Worm (Caenorhabditis elegans) whole organism, late embryonic: ENCODE data around the gene T24H10.1.

Experiments
- C38D4.7 ChIP-seq: fragments of 200-800 bp; sonication (Bioruptor generic); optimal IDR thresholded peaks from 2 replicates; lab custom pipeline; 2018; ENCODE audit warnings: mild to moderate bottlenecking, missing genetic modification characterization, moderate library complexity, missing compliant biosample characterization
- F13H6.1 ChIP-seq: sonication (generic microtip); optimal IDR thresholded peaks from 2 replicates; lab custom pipeline; 2016; ENCODE audit warnings: missing genetic modification characterization, missing compliant biosample characterization
- ceh-18 ChIP-seq: sonication (generic microtip); optimal IDR thresholded peaks from 2 replicates; lab custom pipeline; 2016; ENCODE audit warnings: missing genetic modification characterization, missing compliant biosample characterization
- hlh-13 ChIP-seq: fragments of 200-800 bp; sonication (Bioruptor generic); optimal IDR thresholded peaks from 2 replicates; lab custom pipeline; 2018; ENCODE audit warnings: mild to moderate bottlenecking, missing genetic modification characterization, missing compliant biosample characterization
- hlh-8 ChIP-seq: sonication (generic microtip); optimal IDR thresholded peaks from 2 replicates; lab custom pipeline; 2016; ENCODE audit warnings: missing genotype, missing genetic modification characterization, missing compliant biosample characterization
- lin-11 ChIP-seq: fragments of 200-800 bp; sonication (Bioruptor generic); optimal IDR thresholded peaks from 2 replicates; lab custom pipeline; 2018; ENCODE audit warnings: mild to moderate bottlenecking, missing genetic modification characterization, missing compliant biosample characterization
- nhr-11 ChIP-seq: fragments of 150-350 bp; optimal IDR thresholded peaks from 2 replicates; lab custom pipeline; 2014; ENCODE audit warnings: missing biosample characterization, missing genetic modification characterization
- pha-4 ChIP-seq: fragments of 150-350 bp; optimal IDR thresholded peaks from 2 replicates; lab custom pipeline; 2018; ENCODE audit warnings: missing biosample characterization, missing genetic modification reagents, missing genetic modification characterization
- tbx-2 ChIP-seq: sonication (generic microtip); optimal IDR thresholded peaks from 2 replicates; lab custom pipeline; 2016; ENCODE audit warnings: missing genetic modification characterization, missing compliant biosample characterization
- unc-42 ChIP-seq: sonication (generic microtip); optimal IDR thresholded peaks from 2 replicates; lab custom pipeline; 2016; ENCODE audit warnings: missing genotype, missing genetic modification characterization, missing compliant biosample characterization

DNA sequence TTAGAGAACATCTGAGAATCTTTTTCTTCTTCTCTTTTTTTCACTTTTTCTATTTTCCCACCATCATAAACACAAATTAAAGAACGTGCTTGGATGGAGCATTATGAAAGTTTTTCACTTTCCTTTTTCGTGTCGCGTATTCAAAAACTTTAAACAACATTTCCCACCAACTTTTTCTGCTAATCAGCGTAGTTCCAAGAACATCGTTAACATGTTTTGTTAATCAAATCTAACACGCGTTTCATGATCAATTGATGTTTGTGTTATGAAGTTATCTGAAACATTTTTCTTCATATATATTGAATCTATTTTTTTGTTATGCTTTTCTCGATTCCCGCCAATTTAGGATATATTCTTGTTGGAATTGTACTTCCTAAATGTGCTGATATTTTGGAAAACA, 16.5 kb downstream of the T24H10.1 start:
- TF ChIP-seq C38D4.7 (GFP tag; lab: Kevin White, UChicago) (no peak), tbx-2 (tag; lab: Kevin White, UChicago) (no peak), hlh-8 (no peak), F13H6.1 (no peak), lin-11 (no peak), nhr-11 (tag; lab: Kevin White, UChicago) (no peak), ceh-18 (no peak), pha-4 (no peak), hlh-13 (no peak), unc-42 (tag; lab: Kevin White, UChicago) (no peak)
